Worm (Caenorhabditis elegans): ENCODE results near the gene srz-9.

DNA sequence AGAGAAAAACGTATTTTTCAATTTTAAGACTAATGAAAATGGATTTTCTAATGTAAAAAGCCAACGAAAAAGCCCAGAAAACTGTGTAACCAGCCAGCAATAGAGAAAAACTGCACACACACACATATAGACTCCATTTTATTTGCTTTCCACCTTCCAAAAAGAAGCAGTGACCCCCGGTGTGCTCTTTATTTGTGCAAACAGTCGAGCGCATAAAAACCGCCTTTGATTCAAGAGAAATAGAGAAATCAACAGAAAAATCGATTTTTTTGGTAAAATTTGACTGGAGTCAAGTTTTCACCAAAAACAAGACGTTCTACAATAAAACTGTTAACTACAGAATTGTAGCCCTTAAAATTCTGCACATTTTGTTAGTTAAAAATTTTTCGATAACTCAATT, 35.2 kb upstream of the srz-9 start:
- no peak for TF ChIP-seq F13C5.2 (tag; optimal IDR thresholded peaks at IDR 0.05)
- TF ChIP-seq ama-1 (optimal IDR thresholded peaks at IDR 0.05) = no peak
- TF ChIP-seq hnd-1 (tag; optimal IDR thresholded peaks at IDR 0.05) = no peak
- no peak for TF ChIP-seq B0310.2 (tag; optimal IDR thresholded peaks at IDR 0.05)
- TF ChIP-seq hmbx-1 (tag; optimal IDR thresholded peaks at IDR 0.05) = no peak
- no peak for TF ChIP-seq tbx-37 (GFP tag; conservative IDR thresholded peaks at IDR 0.05)
- TF ChIP-seq ceh-36 (tag; optimal IDR thresholded peaks at IDR 0.05) = no peak
- TF ChIP-seq aly-1 (tag; optimal IDR thresholded peaks at IDR 0.05) = no peak

Data from whole organism, early embryonic.